Fruit fly (Drosophila melanogaster) whole organism, embryonic: ENCODE measurements around the gene Pfdn2.

Experiments used
- CG11560 ChIP-seq: fragments of 200-800 bp; sonication (Bioruptor generic); IDR thresholded peaks from 3 replicates; pipeline ENCODE4 v1.3.6; 2022; ENCODE audit warnings: missing biosample characterization, missing genetic modification characterization
- CG12219 ChIP-seq: fragments of 200-800 bp; sonication (Bioruptor generic); optimal IDR thresholded peaks from 3 replicates; lab custom pipeline; 2018; ENCODE audit warnings: missing biosample characterization, mild to moderate bottlenecking, missing genetic modification characterization
- CG12769 ChIP-seq: fragments of 200-800 bp; sonication (Bioruptor generic); optimal IDR thresholded peaks from 2 replicates; lab custom pipeline; 2019; ENCODE audit warnings: missing biosample characterization, mild to moderate bottlenecking, missing genetic modification characterization, moderate library complexity
- CG14710 ChIP-seq: fragments of 200-800 bp; sonication (Bioruptor generic); optimal IDR thresholded peaks from 3 replicates; lab custom pipeline; 2019; ENCODE audit warnings: missing biosample characterization, mild to moderate bottlenecking, missing genetic modification characterization, moderate library complexity
- CG17802 ChIP-seq: fragments of 200-800 bp; sonication (Bioruptor generic); optimal IDR thresholded peaks from 2 replicates; lab custom pipeline; 2018; ENCODE audit warnings: missing biosample characterization, mild to moderate bottlenecking, missing genetic modification characterization, moderate library complexity
- CG18476 ChIP-seq: fragments of 200-800 bp; sonication (Bioruptor generic); optimal IDR thresholded peaks from 2 replicates; lab custom pipeline; 2016; ENCODE audit warnings: missing biosample characterization, mild to moderate bottlenecking, missing genetic modification characterization
- CG2199 ChIP-seq: fragments of 200-800 bp; sonication (Bioruptor generic); IDR thresholded peaks from 3 replicates; pipeline ENCODE4 v1.3.6; 2022; ENCODE audit warnings: missing biosample characterization, missing genetic modification characterization
- CG30431 ChIP-seq: fragments of 200-800 bp; sonication (Bioruptor generic); optimal IDR thresholded peaks from 2 replicates; lab custom pipeline; 2017; ENCODE audit warnings: missing biosample characterization, missing genetic modification characterization
- CG31224 ChIP-seq: fragments of 200-800 bp; sonication (Bioruptor generic); IDR thresholded peaks from 2 replicates; pipeline ENCODE4 v1.3.6; 2022; ENCODE audit warnings: missing biosample characterization, missing genetic modification characterization
- CG31365 ChIP-seq: fragments of 200-800 bp; sonication (Bioruptor generic); optimal IDR thresholded peaks from 2 replicates; lab custom pipeline; 2018; ENCODE audit warnings: missing biosample characterization, mild to moderate bottlenecking, missing genetic modification characterization
- CG31441 ChIP-seq: fragments of 200-800 bp; sonication (Bioruptor generic); IDR thresholded peaks from 2 replicates; pipeline ENCODE4 v1.3.6; 2022; ENCODE audit warnings: missing biosample characterization, missing genetic modification characterization
- CG33557 ChIP-seq: fragments of 200-800 bp; sonication (Bioruptor generic); optimal IDR thresholded peaks from 2 replicates; lab custom pipeline; 2019; ENCODE audit warnings: missing biosample characterization, mild to moderate bottlenecking, missing genetic modification characterization, moderate library complexity
- CG3847 ChIP-seq: fragments of 200-800 bp; sonication (Bioruptor generic); IDR thresholded peaks from 2 replicates; pipeline ENCODE4 v1.3.6; 2022; ENCODE audit warnings: missing biosample characterization, missing genetic modification characterization
- CG42726 ChIP-seq: fragments of 200-800 bp; sonication (Bioruptor generic); IDR thresholded peaks from 2 replicates; pipeline ENCODE4 v1.3.6; 2022; ENCODE audit warnings: missing biosample characterization, missing genetic modification characterization; ENCODE audit not compliant: partially characterized antibody
- CG4360 ChIP-seq: fragments of 200-800 bp; sonication (Bioruptor generic); IDR thresholded peaks from 2 replicates; pipeline ENCODE4 v1.3.6; 2022; ENCODE audit warnings: missing biosample characterization, missing genetic modification characterization
- CG4820 ChIP-seq: fragments of 200-800 bp; sonication (Bioruptor generic); optimal IDR thresholded peaks from 3 replicates; lab custom pipeline; 2016; ENCODE audit warnings: missing biosample characterization, missing genetic modification characterization
- CG8281 ChIP-seq: fragments of 200-800 bp; sonication (Bioruptor generic); optimal IDR thresholded peaks from 2 replicates; lab custom pipeline; 2018; ENCODE audit warnings: missing biosample characterization, mild to moderate bottlenecking, missing genetic modification characterization, moderate library complexity
- CG9797 ChIP-seq: fragments of 200-800 bp; sonication (Bioruptor generic); optimal IDR thresholded peaks from 3 replicates; lab custom pipeline; 2018; ENCODE audit warnings: missing biosample characterization, mild to moderate bottlenecking, missing genetic modification characterization
- CTCF ChIP-seq: fragments of 200-800 bp; sonication (Bioruptor generic); optimal IDR thresholded peaks from 2 replicates; lab custom pipeline; 2017; ENCODE audit warnings: missing biosample characterization, mild to moderate bottlenecking, missing genetic modification characterization, moderate library complexity
- Dbx ChIP-seq: fragments of 200-800 bp; sonication (Bioruptor generic); IDR thresholded peaks from 3 replicates; pipeline ENCODE4 v1.3.6; 2022; ENCODE audit warnings: missing biosample characterization, missing genetic modification characterization
- Ets65A ChIP-seq: fragments of 200-800 bp; sonication (Bioruptor generic); peaks from one replicate; lab custom pipeline; 2016; ENCODE audit warnings: missing biosample characterization, missing genetic modification characterization
- GATAe ChIP-seq: fragments of 200-800 bp; sonication (Bioruptor generic); conservative IDR thresholded peaks from 2 replicates; pipeline ENCODE4 v1.3.6; 2022; ENCODE audit warnings: missing biosample characterization, missing genetic modification characterization
- Nf-YA ChIP-seq: fragments of 200-800 bp; sonication (Bioruptor generic); IDR thresholded peaks from 2 replicates; pipeline ENCODE4 v1.3.6; 2022; ENCODE audit warnings: missing biosample characterization, missing genetic modification characterization
- Scr ChIP-seq: fragments of 200-800 bp; sonication (Bioruptor generic); IDR thresholded peaks from 2 replicates; pipeline ENCODE4 v1.3.6; 2022; ENCODE audit warnings: missing biosample characterization, missing genetic modification characterization; ENCODE audit not compliant: partially characterized antibody
- Taf1 ChIP-seq: fragments of 200-800 bp; sonication (Bioruptor generic); IDR thresholded peaks from 2 replicates; pipeline ENCODE4 v1.3.6; 2022; ENCODE audit warnings: missing biosample characterization, missing genetic modification characterization
- amos ChIP-seq: fragments of 200-800 bp; sonication (Bioruptor generic); IDR thresholded peaks from 2 replicates; pipeline ENCODE4 v1.3.6; 2022; ENCODE audit warnings: missing biosample characterization, missing genetic modification characterization; ENCODE audit not compliant: partially characterized antibody
- cad ChIP-seq: fragments of >200 bp; optimal IDR thresholded peaks from 2 replicates; lab custom pipeline; 2017; ENCODE audit warnings: missing biosample characterization, missing genetic modification characterization
- chn ChIP-seq: fragments of 200-800 bp; sonication (Bioruptor generic); optimal IDR thresholded peaks from 2 replicates; lab custom pipeline; 2016; ENCODE audit warnings: missing biosample characterization, missing genetic modification characterization
- ci ChIP-seq: fragments of 200-800 bp; sonication (Bioruptor generic); IDR thresholded peaks from 3 replicates; pipeline ENCODE4 v1.3.6; 2022; ENCODE audit warnings: missing biosample characterization, missing genetic modification characterization
- crc ChIP-seq: fragments of 200-800 bp; sonication (Bioruptor generic); optimal IDR thresholded peaks from 2 replicates; lab custom pipeline; 2016; ENCODE audit warnings: missing biosample characterization, missing genetic modification characterization
- crol ChIP-seq: fragments of 200-800 bp; sonication (Bioruptor generic); IDR thresholded peaks from 2 replicates; pipeline ENCODE4 v1.3.6; 2022; ENCODE audit warnings: missing biosample characterization, missing genetic modification characterization
- dmrt99B ChIP-seq: fragments of 200-800 bp; sonication (Bioruptor generic); optimal IDR thresholded peaks from 2 replicates; lab custom pipeline; 2018; ENCODE audit warnings: missing biosample characterization, mild to moderate bottlenecking, missing genetic modification characterization, moderate library complexity
- ewg ChIP-seq: fragments of 200-800 bp; sonication (Bioruptor generic); optimal IDR thresholded peaks from 3 replicates; lab custom pipeline; 2017; ENCODE audit warnings: mild to moderate bottlenecking, missing biosample characterization, missing genetic modification reagents, missing genetic modification characterization
- fd3F ChIP-seq: fragments of 200-800 bp; sonication (Bioruptor generic); optimal IDR thresholded peaks from 2 replicates; lab custom pipeline; 2018; ENCODE audit warnings: missing biosample characterization, mild to moderate bottlenecking, missing genetic modification characterization, moderate library complexity
- gce ChIP-seq: fragments of 200-800 bp; sonication (Bioruptor generic); IDR thresholded peaks from 3 replicates; pipeline ENCODE4 v1.3.6; 2022; ENCODE audit warnings: missing biosample characterization, missing genetic modification characterization
- hth ChIP-seq: fragments of >200 bp; optimal IDR thresholded peaks from 2 replicates; lab custom pipeline; 2017; ENCODE audit warnings: inconsistent platforms
- jing ChIP-seq: fragments of 200-800 bp; sonication (Bioruptor generic); optimal IDR thresholded peaks from 2 replicates; lab custom pipeline; 2018; ENCODE audit warnings: missing biosample characterization, mild to moderate bottlenecking, missing genetic modification characterization
- nerfin-1 ChIP-seq: fragments of 200-800 bp; sonication (Bioruptor generic); optimal IDR thresholded peaks from 3 replicates; lab custom pipeline; 2019; ENCODE audit warnings: missing biosample characterization, mild to moderate bottlenecking, missing genetic modification characterization, moderate library complexity
- org-1 ChIP-seq: fragments of 200-800 bp; sonication (Bioruptor generic); optimal IDR thresholded peaks from 2 replicates; lab custom pipeline; 2017; ENCODE audit warnings: missing biosample characterization, missing genetic modification characterization
- pan ChIP-seq, 4 experiments: fragments of >200 bp in 3 of 4; fragments of 200-800 bp in 1 of 4; sonication (Bioruptor generic) in 1 of 4; optimal IDR thresholded peaks in 3 of 4; IDR thresholded peaks in 1 of 4; 2 replicates each; pipeline versions ENCODE4 v1.3.6 to Lab custom; 2017 to 2022; ENCODE audit warnings: missing biosample characterization in 2 of 4, missing genetic modification characterization in 2 of 4, mixed read lengths in 1 of 4
- pho ChIP-seq: fragments of 200-800 bp; sonication (Bioruptor generic); optimal IDR thresholded peaks from 2 replicates; lab custom pipeline; 2016; ENCODE audit warnings: missing biosample characterization, missing genetic modification characterization
- pita ChIP-seq: fragments of 200-800 bp; sonication (Bioruptor generic); optimal IDR thresholded peaks from 2 replicates; lab custom pipeline; 2017; ENCODE audit warnings: missing biosample characterization, mild to moderate bottlenecking, missing genetic modification characterization
- psq ChIP-seq: fragments of 200-800 bp; sonication (Bioruptor generic); optimal IDR thresholded peaks from 2 replicates; lab custom pipeline; 2017; ENCODE audit warnings: missing biosample characterization, missing genetic modification characterization
- repo ChIP-seq: fragments of 200-800 bp; sonication (Bioruptor generic); optimal IDR thresholded peaks from 2 replicates; lab custom pipeline; 2016; ENCODE audit warnings: missing biosample characterization, missing genetic modification characterization
- stwl ChIP-seq: fragments of 200-800 bp; sonication (Bioruptor generic); optimal IDR thresholded peaks from 3 replicates; lab custom pipeline; 2018; ENCODE audit warnings: missing biosample characterization, mild to moderate bottlenecking, missing genetic modification characterization, moderate library complexity
- zfh2 ChIP-seq: fragments of 200-800 bp; sonication (Bioruptor generic); optimal IDR thresholded peaks from 2 replicates; lab custom pipeline; 2016; ENCODE audit warnings: missing biosample characterization, missing genetic modification characterization

The Pfdn2 gene

DNA sequence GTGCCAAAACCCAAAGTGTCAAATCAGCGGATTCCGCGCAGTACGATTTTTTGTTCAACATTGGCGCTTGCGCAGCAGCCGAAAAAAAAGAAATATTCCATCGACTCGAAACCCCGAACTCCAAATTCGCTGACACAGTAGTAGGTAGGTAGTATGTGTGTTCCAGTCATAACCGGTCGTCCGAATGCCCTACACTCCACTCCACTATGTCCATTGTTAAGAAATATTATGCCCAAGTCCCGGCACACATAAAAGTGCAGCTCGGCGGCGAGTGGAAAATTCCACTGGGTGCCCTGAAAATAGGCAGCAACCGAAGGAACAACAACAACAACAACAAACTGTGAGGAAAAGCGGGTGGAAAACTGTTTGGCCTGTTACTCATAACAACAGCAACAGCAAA, 29.2 kb downstream of the Pfdn2 start (continued):
- TF ChIP-seq CG12219 (no peak), repo (GFP tag; lab: Kevin White, UChicago) (no peak), gce (no peak), CTCF (no peak), GATAe (GFP tag; lab: Robert Waterston, UW) (no peak), Dbx (GFP tag; lab: Robert Waterston, UW) (no peak), jing (GFP tag; lab: Kevin White, UChicago) (no peak), CG11560 (tag; lab: Robert Waterston, UW) (no peak), CG31224 (GFP tag; lab: Robert Waterston, UW) (peak; percentile 30; the same call in 1 of the 2 replicates), psq (GFP tag; lab: Kevin White, UChicago) (no peak), ci (GFP tag; lab: Robert Waterston, UW) (no peak), ewg (GFP tag; lab: Kevin White, UChicago) (peak; percentile 40), CG17802 (tag; lab: Kevin White, UChicago) (no peak), crc (GFP tag; lab: Kevin White, UChicago) (no peak), hth (lab: Kevin White, UChicago) (no peak), CG3847 (GFP tag; lab: Robert Waterston, UW) (no peak), CG2199 (GFP tag; lab: Robert Waterston, UW) (peak; percentile 93; the same call in 2 of the 3 replicates), pho (GFP tag; lab: Kevin White, UChicago) (no peak), chn (GFP tag; lab: Kevin White, UChicago) (peak; percentile 16), nerfin-1 (tag; lab: Kevin White, UChicago) (peak; percentile 68), CG8281 (tag; lab: Kevin White, UChicago) (no peak), CG33557 (peak; percentile 16), Ets65A (peak; percentile 54), crol (no peak), cad (no peak), zfh2 (no peak), pan (optimal IDR thresholded peaks at IDR 0.05; lab: Kevin White, UChicago) (no peak), pan (GFP tag; optimal IDR thresholded peaks at IDR 0.05 in 1 of 2, IDR thresholded peaks at IDR 0.05 in 1 of 2) (peak in 1 of 2 experiments; percentile 31), CG4360 (GFP tag; lab: Robert Waterston, UW) (peak; percentile 96), CG30431 (GFP tag; lab: Kevin White, UChicago) (no peak), CG4820 (GFP tag; lab: Kevin White, UChicago) (no peak), fd3F (no peak)

DNA sequence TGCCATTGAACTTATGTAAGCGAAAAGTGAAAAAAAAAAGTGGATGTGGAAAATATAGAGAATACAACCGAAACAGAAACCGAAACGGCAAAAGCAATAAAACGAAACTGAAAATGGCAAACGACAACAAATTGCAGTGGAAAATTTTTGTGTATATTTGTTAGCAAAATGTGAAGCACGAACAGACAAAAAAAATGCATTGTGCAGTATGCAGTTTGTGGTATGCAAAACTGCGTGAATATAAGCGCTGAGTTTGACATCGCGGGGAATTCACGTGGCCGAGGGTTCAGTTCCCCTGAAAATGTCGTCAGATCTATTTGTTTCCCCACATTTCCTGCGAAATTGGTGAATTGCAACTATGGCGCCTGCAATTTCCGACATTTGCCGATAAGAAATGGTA, 30.5 kb downstream of the Pfdn2 start:
- TF ChIP-seq CG31365 (tag; lab: Kevin White, UChicago) (no peak), CG18476 (no peak), CG12769 (tag; lab: Kevin White, UChicago) (no peak), CG31441 (no peak)

DNA sequence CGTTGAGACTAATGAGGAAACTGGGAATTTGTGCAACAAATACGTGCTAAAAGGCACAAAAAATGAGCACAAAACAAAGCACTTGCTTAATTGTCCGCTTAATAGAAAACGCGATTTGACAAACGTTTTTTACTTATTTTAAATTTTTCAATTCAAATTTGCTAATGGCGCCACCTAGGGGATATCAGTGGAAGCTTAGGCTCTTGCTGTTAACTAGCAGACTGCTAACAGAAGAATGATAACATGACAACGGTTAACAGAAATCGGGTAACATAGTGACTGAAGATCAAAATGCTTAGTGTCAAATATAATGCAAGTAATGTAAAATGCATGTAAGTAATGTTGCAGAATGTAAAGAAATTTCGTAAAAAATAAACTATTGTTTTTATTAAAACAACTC, 33.0 kb downstream of the Pfdn2 start:
- TF ChIP-seq CG14710 (tag; lab: Kevin White, UChicago) (no peak), stwl (tag; lab: Kevin White, UChicago) (peak; percentile 12), dmrt99B (tag; lab: Kevin White, UChicago) (no peak), Taf1 (GFP tag; lab: Robert Waterston, UW) (no peak), CG42726 (no peak), CG33557 (no peak), Scr (GFP tag; lab: Robert Waterston, UW) (0 out of 2 replicates have a peak, but pooled peaks have one; percentile 7), pan (optimal IDR thresholded peaks at IDR 0.05; lab: Kevin White, UChicago) (no peak), pan (GFP tag; optimal IDR thresholded peaks at IDR 0.05 in 1 of 2, IDR thresholded peaks at IDR 0.05 in 1 of 2) (no peak), org-1 (GFP tag; lab: Kevin White, UChicago) (no peak), CG9797 (no peak), CTCF (peak; percentile 93), amos (GFP tag; lab: Robert Waterston, UW) (peak; percentile 36; the same call in 1 of the 2 replicates), Nf-YA (no peak), pita (GFP tag; lab: Kevin White, UChicago) (peak; percentile 9)
